Fruit fly (Drosophila melanogaster) whole organism, embryonic: ENCODE measurements around the gene Ac78C.

Source experiments
- CG10209 ChIP-seq: fragments of 200-800 bp; sonication (Bioruptor generic); optimal IDR thresholded peaks from 3 replicates; lab custom pipeline; 2017; ENCODE audit warnings: missing biosample characterization, mild to moderate bottlenecking, missing genetic modification characterization, missing genetic modification reagents
- CG10366 ChIP-seq: fragments of 200-800 bp; sonication (Bioruptor generic); IDR thresholded peaks from 2 replicates; pipeline ENCODE4 v1.3.6; 2022; ENCODE audit warnings: missing biosample characterization, missing genetic modification characterization
- CG10543 ChIP-seq: fragments of 200-800 bp; sonication (Bioruptor generic); optimal IDR thresholded peaks from 3 replicates; lab custom pipeline; 2017; ENCODE audit warnings: missing biosample characterization, mild to moderate bottlenecking, missing genetic modification characterization, moderate library complexity
- CG10565 ChIP-seq: fragments of 200-800 bp; sonication (Bioruptor generic); optimal IDR thresholded peaks from 3 replicates; lab custom pipeline; 2016; ENCODE audit warnings: missing biosample characterization, mild to moderate bottlenecking, missing genetic modification characterization
- CG10654 ChIP-seq: fragments of 200-800 bp; sonication (Bioruptor generic); optimal IDR thresholded peaks from 2 replicates; lab custom pipeline; 2016; ENCODE audit warnings: missing biosample characterization, missing genetic modification characterization
- CG11085 ChIP-seq: fragments of 200-800 bp; sonication (Bioruptor generic); IDR thresholded peaks from 2 replicates; pipeline ENCODE4 v1.3.6; 2022; ENCODE audit warnings: missing biosample characterization, missing genetic modification characterization
- CG11247 ChIP-seq: fragments of 200-800 bp; sonication (Bioruptor generic); IDR thresholded peaks from 2 replicates; pipeline ENCODE4 v1.3.6; 2022; ENCODE audit warnings: missing biosample characterization, missing genetic modification characterization
- CG11560 ChIP-seq: fragments of 200-800 bp; sonication (Bioruptor generic); IDR thresholded peaks from 3 replicates; pipeline ENCODE4 v1.3.6; 2022; ENCODE audit warnings: missing biosample characterization, missing genetic modification characterization
- CG11696 ChIP-seq: fragments of 200-800 bp; sonication (Bioruptor generic); IDR thresholded peaks from 2 replicates; pipeline ENCODE4 v1.3.6; 2022; ENCODE audit warnings: missing biosample characterization, missing genetic modification characterization
- CG1832 ChIP-seq: fragments of 200-800 bp; sonication (Bioruptor generic); optimal IDR thresholded peaks from 2 replicates; lab custom pipeline; 2017; ENCODE audit warnings: missing biosample characterization, mild to moderate bottlenecking, missing genetic modification characterization, inconsistent platforms
- CG2116 ChIP-seq: fragments of 200-800 bp; sonication (Bioruptor generic); optimal IDR thresholded peaks from 3 replicates; lab custom pipeline; 2018; ENCODE audit warnings: missing biosample characterization, mild to moderate bottlenecking, missing genetic modification characterization
- CG2120 ChIP-seq: fragments of 200-800 bp; sonication (Bioruptor generic); optimal IDR thresholded peaks from 3 replicates; lab custom pipeline; 2016; ENCODE audit warnings: missing biosample characterization, missing genetic modification characterization
- CG30403 ChIP-seq: fragments of 200-800 bp; sonication (Bioruptor generic); optimal IDR thresholded peaks from 3 replicates; lab custom pipeline; 2016; ENCODE audit warnings: missing biosample characterization, missing genetic modification characterization
- CG3163 ChIP-seq: fragments of 200-800 bp; sonication (Bioruptor generic); optimal IDR thresholded peaks from 3 replicates; lab custom pipeline; 2016; ENCODE audit warnings: missing biosample characterization, missing genetic modification characterization
- CG8290 ChIP-seq, 3 experiments: fragments of 200-800 bp; sonication (Bioruptor generic); optimal IDR thresholded peaks; 2 replicates each; lab custom pipeline; 2016 to 2019; ENCODE audit warnings: missing biosample characterization in 3 of 3, missing genetic modification characterization in 3 of 3, mild to moderate bottlenecking in 2 of 3, moderate library complexity in 1 of 3
- CG9437 ChIP-seq: fragments of 200-800 bp; sonication (Bioruptor generic); optimal IDR thresholded peaks from 2 replicates; lab custom pipeline; 2018; ENCODE audit warnings: missing biosample characterization, mild to moderate bottlenecking, missing genetic modification characterization
- CG9797 ChIP-seq: fragments of 200-800 bp; sonication (Bioruptor generic); optimal IDR thresholded peaks from 3 replicates; lab custom pipeline; 2018; ENCODE audit warnings: missing biosample characterization, mild to moderate bottlenecking, missing genetic modification characterization
- Dad ChIP-seq: fragments of 200-800 bp; sonication (Bioruptor generic); optimal IDR thresholded peaks from 3 replicates; lab custom pipeline; 2016; ENCODE audit warnings: missing biosample characterization, missing genetic modification characterization
- Dip2 ChIP-seq: fragments of 200-800 bp; sonication (Bioruptor generic); IDR thresholded peaks from 2 replicates; pipeline ENCODE4 v1.3.6; 2022; ENCODE audit warnings: missing biosample characterization, missing genetic modification characterization
- Dll ChIP-seq: fragments of 200-800 bp; sonication (Bioruptor generic); IDR thresholded peaks from 4 replicates; pipeline ENCODE4 v1.3.6; 2022; ENCODE audit warnings: missing biosample characterization, missing genetic modification characterization; ENCODE audit not compliant: partially characterized antibody
- HmgZ ChIP-seq: fragments of 200-800 bp; sonication (Bioruptor generic); optimal IDR thresholded peaks from 2 replicates; lab custom pipeline; 2018; ENCODE audit warnings: missing biosample characterization, mild to moderate bottlenecking, missing genetic modification characterization
- MBD-R2 ChIP-seq: fragments of 200-800 bp; sonication (Bioruptor generic); IDR thresholded peaks from 2 replicates; pipeline ENCODE4 v1.3.6; 2022; ENCODE audit warnings: missing biosample characterization, missing genetic modification characterization
- NC2β ChIP-seq: fragments of 200-800 bp; sonication (Bioruptor generic); optimal IDR thresholded peaks from 2 replicates; lab custom pipeline; 2016; ENCODE audit warnings: missing biosample characterization, missing genetic modification characterization
- Oaz ChIP-seq: fragments of 200-800 bp; sonication (Bioruptor generic); IDR thresholded peaks from 2 replicates; pipeline ENCODE4 v1.3.6; 2022; ENCODE audit warnings: missing biosample characterization, missing genetic modification characterization
- Oli ChIP-seq: fragments of 200-800 bp; sonication (Bioruptor generic); optimal IDR thresholded peaks from 2 replicates; lab custom pipeline; 2018; ENCODE audit warnings: missing biosample characterization, mild to moderate bottlenecking, missing genetic modification characterization, moderate library complexity
- Optix ChIP-seq: fragments of 200-800 bp; sonication (Bioruptor generic); IDR thresholded peaks from 3 replicates; pipeline ENCODE4 v1.3.6; 2022; ENCODE audit warnings: missing biosample characterization, missing genetic modification characterization
- Stat92E ChIP-seq, 3 experiments: fragments of >200 bp in 2 of 3; fragments of 200-800 bp in 1 of 3; sonication (Bioruptor generic) in 1 of 3; optimal IDR thresholded peaks; 2 replicates each; lab custom pipeline; 2017 to 2019; ENCODE audit warnings: missing biosample characterization in 3 of 3, missing genetic modification characterization in 3 of 3, mild to moderate bottlenecking in 1 of 3, moderate library complexity in 1 of 3
- Xbp1 ChIP-seq: fragments of 200-800 bp; sonication (Bioruptor generic); optimal IDR thresholded peaks from 3 replicates; lab custom pipeline; 2016; ENCODE audit warnings: missing biosample characterization, mild to moderate bottlenecking, missing genetic modification characterization
- aop ChIP-seq: fragments of 200-800 bp; sonication (Bioruptor generic); IDR thresholded peaks from 2 replicates; pipeline ENCODE4 v1.3.6; 2022; ENCODE audit warnings: missing biosample characterization, missing genetic modification characterization
- bowl ChIP-seq: fragments of 200-800 bp; sonication (Bioruptor generic); IDR thresholded peaks from 2 replicates; pipeline ENCODE4 v1.3.6; 2022; ENCODE audit warnings: missing biosample characterization, missing genetic modification characterization
- crp ChIP-seq, 2 experiments: fragments of 200-800 bp; sonication (Bioruptor generic); optimal IDR thresholded peaks; 2 replicates in 1 of 2; 3 replicates in 1 of 2; lab custom pipeline; 2017; ENCODE audit warnings: missing biosample characterization in 2 of 2, missing genetic modification characterization in 2 of 2, mild to moderate bottlenecking in 1 of 2, moderate library complexity in 1 of 2
- dmrt11E ChIP-seq: fragments of 200-800 bp; sonication (Bioruptor generic); optimal IDR thresholded peaks from 3 replicates; lab custom pipeline; 2018; ENCODE audit warnings: missing biosample characterization, mild to moderate bottlenecking, missing genetic modification characterization, moderate library complexity
- en ChIP-seq: fragments of 200-800 bp; sonication (Bioruptor generic); optimal IDR thresholded peaks from 2 replicates; lab custom pipeline; 2016; ENCODE audit warnings: missing biosample characterization, missing genetic modification characterization
- fd64A ChIP-seq: fragments of 200-800 bp; sonication (Bioruptor generic); optimal IDR thresholded peaks from 3 replicates; lab custom pipeline; 2018; ENCODE audit warnings: missing biosample characterization, mild to moderate bottlenecking, missing genetic modification characterization
- fu2 ChIP-seq: fragments of 200-800 bp; sonication (Bioruptor generic); optimal IDR thresholded peaks from 2 replicates; lab custom pipeline; 2016; ENCODE audit warnings: missing biosample characterization, missing genetic modification characterization
- hb ChIP-seq: fragments of 200-800 bp; sonication (Bioruptor generic); IDR thresholded peaks from 3 replicates; pipeline ENCODE4 v1.3.6; 2022; ENCODE audit warnings: missing biosample characterization, missing genetic modification characterization; ENCODE audit not compliant: partially characterized antibody
- nau ChIP-seq: fragments of 200-800 bp; sonication (Bioruptor generic); optimal IDR thresholded peaks from 3 replicates; lab custom pipeline; 2017; ENCODE audit warnings: missing biosample characterization, mild to moderate bottlenecking, missing genetic modification characterization, missing genetic modification reagents
- nerfin-1 ChIP-seq: fragments of 200-800 bp; sonication (Bioruptor generic); optimal IDR thresholded peaks from 3 replicates; lab custom pipeline; 2019; ENCODE audit warnings: missing biosample characterization, mild to moderate bottlenecking, missing genetic modification characterization, moderate library complexity
- odd ChIP-seq: fragments of 200-800 bp; sonication (Bioruptor generic); optimal IDR thresholded peaks from 2 replicates; lab custom pipeline; 2017; ENCODE audit warnings: missing biosample characterization, mild to moderate bottlenecking, missing genetic modification characterization
- peb ChIP-seq: fragments of 200-800 bp; sonication (Bioruptor generic); IDR thresholded peaks from 2 replicates; pipeline ENCODE4 v1.3.6; 2022; ENCODE audit warnings: missing biosample characterization, missing genetic modification characterization
- pnt ChIP-seq: fragments of 200-800 bp; sonication (Bioruptor generic); optimal IDR thresholded peaks from 3 replicates; lab custom pipeline; 2016; ENCODE audit warnings: missing biosample characterization, missing genetic modification characterization
- slou ChIP-seq: fragments of 200-800 bp; sonication (Bioruptor generic); optimal IDR thresholded peaks from 3 replicates; lab custom pipeline; 2016; ENCODE audit warnings: missing biosample characterization, missing genetic modification characterization
- stc ChIP-seq: fragments of 200-800 bp; sonication (Bioruptor generic); IDR thresholded peaks from 2 replicates; pipeline ENCODE4 v1.3.6; 2022; ENCODE audit warnings: missing biosample characterization, missing genetic modification characterization
- sug ChIP-seq: fragments of 200-800 bp; optimal IDR thresholded peaks from 2 replicates; lab custom pipeline; 2019; ENCODE audit warnings: missing biosample characterization, mild to moderate bottlenecking, missing genetic modification characterization, moderate library complexity
- tap ChIP-seq: fragments of 200-800 bp; optimal IDR thresholded peaks from 3 replicates; lab custom pipeline; 2019; ENCODE audit warnings: missing biosample characterization, mild to moderate bottlenecking, missing genetic modification characterization, moderate library complexity
- tna ChIP-seq: fragments of 200-800 bp; sonication (Bioruptor generic); IDR thresholded peaks from 2 replicates; pipeline ENCODE4 v1.3.6; 2022; ENCODE audit warnings: missing biosample characterization, missing genetic modification characterization; ENCODE audit not compliant: partially characterized antibody
- unpg ChIP-seq: fragments of 200-800 bp; sonication (Bioruptor generic); optimal IDR thresholded peaks from 3 replicates; lab custom pipeline; 2018; ENCODE audit warnings: missing biosample characterization, mild to moderate bottlenecking, missing genetic modification characterization, moderate library complexity
- vvl ChIP-seq: fragments of 200-800 bp; sonication (Bioruptor generic); IDR thresholded peaks from 2 replicates; pipeline ENCODE4 v1.3.6; 2022; ENCODE audit warnings: missing biosample characterization, missing genetic modification characterization
- wek ChIP-seq: fragments of 200-800 bp; sonication (Bioruptor generic); optimal IDR thresholded peaks from 3 replicates; lab custom pipeline; 2018; ENCODE audit warnings: missing biosample characterization, mild to moderate bottlenecking, missing genetic modification characterization, moderate library complexity
- zf30C ChIP-seq: fragments of 200-800 bp; sonication (Bioruptor generic); optimal IDR thresholded peaks from 3 replicates; lab custom pipeline; 2018; ENCODE audit warnings: missing biosample characterization, mild to moderate bottlenecking, missing genetic modification characterization
- zfh2 ChIP-seq: fragments of 200-800 bp; sonication (Bioruptor generic); optimal IDR thresholded peaks from 2 replicates; lab custom pipeline; 2016; ENCODE audit warnings: missing biosample characterization, missing genetic modification characterization

Gene Ac78C

dm6 chr3L:21196563-21196962, 24.8 kb upstream of the Ac78C start, which contains the start of the genes Targ3 and park (continued):
- TF ChIP-seq CG2120 (GFP tag; lab: Kevin White, UChicago) (peak; percentile 77), Dip2 (GFP tag; lab: Robert Waterston, UW) (no peak), CG30403 (peak; percentile 17), CG9797 (GFP tag; lab: Kevin White, UChicago) (peak; percentile 9), dmrt11E (tag; lab: Kevin White, UChicago) (no peak), aop (no peak), stc (no peak), CG9437 (GFP tag; lab: Kevin White, UChicago) (peak; percentile 23), zf30C (GFP tag; lab: Kevin White, UChicago) (peak; percentile 90), CG11085 (GFP tag; lab: Robert Waterston, UW) (no peak), MBD-R2 (peak; percentile 97), Oli (tag; lab: Kevin White, UChicago) (no peak), NC2β (GFP tag; lab: Kevin White, UChicago) (peak; percentile 16), odd (GFP tag; lab: Kevin White, UChicago) (no peak), CG11247 (GFP tag; lab: Robert Waterston, UW) (no peak), hb (GFP tag; lab: Robert Waterston, UW) (no peak), fd64A (peak; percentile 25), vvl (GFP tag; lab: Robert Waterston, UW) (peak; percentile 39), CG3163 (peak; percentile 19), Oaz (GFP tag; lab: Robert Waterston, UW) (no peak), Dll (GFP tag; lab: Robert Waterston, UW) (0 out of 4 replicates have a peak, but pooled peaks have one; percentile 43), tna (GFP tag; lab: Robert Waterston, UW) (no peak), CG11560 (tag; lab: Robert Waterston, UW) (no peak), CG10209 (GFP tag; lab: Kevin White, UChicago) (peak; percentile 30), CG10565 (GFP tag; lab: Kevin White, UChicago) (no peak), CG2116 (peak; percentile 35), sug (tag; lab: Kevin White, UChicago) (peak; percentile 7), CG11696 (no peak), Stat92E (GFP tag; optimal IDR thresholded peaks at IDR 0.05; lab: Kevin White, UChicago) (no peak), Optix (no peak), CG10366 (peak; percentile 19; the same call in 1 of the 2 replicates), peb (GFP tag; lab: Robert Waterston, UW) (no peak), Dad (GFP tag; lab: Kevin White, UChicago) (peak; percentile 1), pnt (no peak), en (no peak), zfh2 (GFP tag; lab: Kevin White, UChicago) (peak; percentile 55), CG1832 (GFP tag; lab: Kevin White, UChicago) (no peak), Xbp1 (GFP tag; lab: Kevin White, UChicago) (peak; percentile 60), slou (no peak), wek (GFP tag; lab: Kevin White, UChicago) (no peak), nerfin-1 (tag; lab: Kevin White, UChicago) (no peak), CG10543 (GFP tag; lab: Kevin White, UChicago) (peak; percentile 22), CG10654 (GFP tag; lab: Kevin White, UChicago) (no peak), CG8290 (GFP tag; optimal IDR thresholded peaks at IDR 0.05; lab: Kevin White, UChicago) (no peak), CG8290 (tag; optimal IDR thresholded peaks at IDR 0.05; lab: Kevin White, UChicago) (peak in 1 of 2 experiments; percentile 80), unpg (peak; percentile 9), crp (GFP tag; optimal IDR thresholded peaks at IDR 0.05; lab: Kevin White, UChicago) (peak; percentile 45 to 92), tap (tag; lab: Kevin White, UChicago) (no peak), nau (GFP tag; lab: Kevin White, UChicago) (no peak), fu2 (GFP tag; lab: Kevin White, UChicago) (peak; percentile 21), HmgZ (tag; lab: Kevin White, UChicago) (peak; percentile 48), bowl (GFP tag; lab: Robert Waterston, UW) (no peak)
